Fruit fly (Drosophila melanogaster) whole organism, pupa: Measurements from ENCODE around the gene CG6686.

ENCODE experiments used
- CG10348 ChIP-seq: fragments of 200-800 bp; sonication (Bioruptor generic); IDR thresholded peaks from 2 replicates; pipeline ENCODE4 v1.3.6; 2022; ENCODE audit warnings: missing biosample characterization, missing genetic modification characterization
- CG15710 ChIP-seq: fragments of 200-800 bp; sonication (Bioruptor generic); optimal IDR thresholded peaks from 2 replicates; lab custom pipeline; 2018; ENCODE audit warnings: missing biosample characterization, mild to moderate bottlenecking, missing genetic modification characterization, moderate library complexity
- fd96Ca ChIP-seq: fragments of 200-800 bp; sonication (Bioruptor generic); IDR thresholded peaks from 3 replicates; pipeline ENCODE4 v1.3.6; 2022; ENCODE audit warnings: missing biosample characterization, missing genetic modification characterization
- gl ChIP-seq: fragments of 200-800 bp; sonication (Bioruptor generic); optimal IDR thresholded peaks from 2 replicates; lab custom pipeline; 2018; ENCODE audit warnings: missing biosample characterization, mild to moderate bottlenecking, missing genetic modification characterization

dm6 chr2L:11958729-11959128, 29.1 kb downstream of the CG6686 start:
- TF ChIP-seq CG10348 (GFP tag; lab: Robert Waterston, UW): no peak
- TF ChIP-seq fd96Ca (GFP tag; lab: Robert Waterston, UW): no peak
- TF ChIP-seq CG15710: no peak
- TF ChIP-seq gl: no peak
